Fruit fly (Drosophila melanogaster): Measurements from ENCODE around the gene CG42271.

Gene CG42271

DNA sequence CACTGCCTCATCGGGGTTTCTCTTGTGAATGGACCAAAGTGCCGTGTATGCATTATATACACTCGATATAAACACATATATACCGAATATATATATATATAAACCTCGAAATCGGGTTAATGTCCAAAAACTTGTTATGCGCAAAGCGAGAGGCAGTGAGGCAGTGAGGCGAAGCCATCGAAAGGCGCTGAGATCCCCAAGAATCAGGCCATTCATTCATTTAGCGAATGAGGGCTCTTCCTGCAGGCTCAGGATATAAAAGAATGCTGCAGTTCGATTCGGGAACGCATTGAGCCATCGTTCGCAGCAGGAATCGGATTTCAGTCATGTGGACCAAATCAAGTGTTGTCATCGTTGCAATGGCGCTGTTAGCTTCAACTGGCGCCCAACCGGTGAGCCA is 46.9 kb downstream of the CG42271 start, which contains the start of gene CG12481:
CG12481 (plus strand) TSS at position 301 of the 400 bp plus-strand sequence.
- TF ChIP-seq lola (GFP tag; optimal IDR thresholded peaks at IDR 0.05) = no peak
- no peak for TF ChIP-seq Abd-B (GFP tag; optimal IDR thresholded peaks at IDR 0.05)
- no peak for TF ChIP-seq OdsH (GFP tag; optimal IDR thresholded peaks at IDR 0.05)
- no peak for TF ChIP-seq dsf (GFP tag; optimal IDR thresholded peaks at IDR 0.05; ENCODE audit: borderline replicate concordance)
- no peak for TF ChIP-seq sage (GFP tag; optimal IDR thresholded peaks at IDR 0.05)
- TF ChIP-seq ey (GFP tag; optimal IDR thresholded peaks at IDR 0.05) = no peak
- no peak for TF ChIP-seq tai (GFP tag; optimal IDR thresholded peaks at IDR 0.05)
- TF ChIP-seq dl (GFP tag; optimal IDR thresholded peaks at IDR 0.05; ENCODE audit: insufficient read depth in 1 of 2, partially characterized antibody in 2 of 2) = no peak
- TF ChIP-seq brk (GFP tag; optimal IDR thresholded peaks at IDR 0.05) = no peak

DNA sequence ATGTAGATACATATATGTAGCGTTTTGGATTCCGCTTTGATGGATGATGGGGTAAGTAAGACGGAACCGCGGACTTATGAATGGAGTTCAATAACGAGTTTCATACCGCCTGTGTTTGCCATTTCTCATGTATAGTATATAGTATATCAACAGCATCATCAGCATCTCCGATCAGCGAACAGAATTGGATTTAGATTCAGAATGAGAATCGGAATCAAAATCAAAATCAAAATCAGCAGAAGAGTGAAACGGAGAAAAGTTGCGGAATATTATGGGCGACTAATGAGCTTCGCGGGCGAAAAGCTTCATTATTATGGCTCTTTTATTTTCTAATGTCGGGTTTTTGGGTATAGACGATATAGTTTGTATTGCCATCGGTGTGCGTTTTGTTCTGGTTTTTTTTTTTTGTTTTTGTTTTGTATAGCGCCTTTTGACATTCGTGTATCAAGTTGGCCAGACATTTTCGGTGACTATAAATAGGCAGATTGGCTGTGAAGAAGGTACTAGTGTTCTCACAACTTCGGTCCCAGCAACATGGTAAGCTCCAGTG is 49.7 kb downstream of the CG42271 start, which contains the start of gene CG32603:
CG32603 (plus strand) TSS at position 500 of the 550 bp plus-strand sequence.
- no peak for TF ChIP-seq foxo (GFP tag; optimal IDR thresholded peaks at IDR 0.05)
- no peak for TF ChIP-seq br (GFP tag; optimal IDR thresholded peaks at IDR 0.05)
- TF ChIP-seq ey (GFP tag; optimal IDR thresholded peaks at IDR 0.05) = no peak
- TF ChIP-seq Dfd (GFP tag; optimal IDR thresholded peaks at IDR 0.05) = no peak
- no peak for TF ChIP-seq usp (GFP tag; optimal IDR thresholded peaks at IDR 0.05)
- no peak for TF ChIP-seq Mio (GFP tag; optimal IDR thresholded peaks at IDR 0.05)

DNA sequence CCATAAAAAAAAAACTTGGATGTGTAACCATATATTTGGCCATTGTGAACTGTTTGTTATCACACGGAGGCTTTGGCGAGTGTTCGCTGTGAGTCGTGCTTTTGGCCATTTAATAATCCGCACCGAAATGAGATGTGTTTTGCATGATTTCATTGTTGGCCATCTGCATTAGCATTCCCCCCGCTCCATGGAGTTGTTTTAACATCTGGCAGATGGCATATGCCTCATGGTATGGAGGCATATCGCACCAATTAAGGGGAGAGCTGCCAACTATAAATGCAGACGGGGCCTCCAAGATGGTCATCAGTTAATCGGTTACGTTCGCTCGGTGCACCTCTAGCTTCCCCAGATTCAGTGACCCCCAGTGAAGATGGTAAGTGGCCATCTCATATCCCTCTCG is 53.1 kb downstream of the CG42271 start, which contains the start of gene CG11584:
CG11584 (plus strand) TSS at position 301 of the 400 bp plus-strand sequence.
- TF ChIP-seq CG9705 (GFP tag; optimal IDR thresholded peaks at IDR 0.05) (no peak), Hr78 (GFP tag; optimal IDR thresholded peaks at IDR 0.05) (no peak)
